Fruit fly (Drosophila melanogaster): ENCODE data around the gene smog.

dm6 chr2L:4846629-4847125 is 6.0 kb upstream of the smog start:
- TF ChIP-seq Met (GFP tag; optimal IDR thresholded peaks at IDR 0.05): no peak
- TF ChIP-seq achi (GFP tag; optimal IDR thresholded peaks at IDR 0.05): no peak
- no peak for TF ChIP-seq Eip93F (GFP tag; optimal IDR thresholded peaks at IDR 0.05)
- TF ChIP-seq Hr39 (GFP tag; optimal IDR thresholded peaks at IDR 0.05): no peak
- no peak for TF ChIP-seq dsx (GFP tag; optimal IDR thresholded peaks at IDR 0.05; ENCODE audit: poor library complexity, severe bottlenecking)
- TF ChIP-seq pdm3 (GFP tag; optimal IDR thresholded peaks at IDR 0.05): no peak
- TF ChIP-seq Gug (GFP tag; IDR thresholded peaks at IDR 0.05): no peak
- TF ChIP-seq CG32006 (GFP tag; optimal IDR thresholded peaks at IDR 0.05): no peak
- TF ChIP-seq Hr4 (GFP tag; optimal IDR thresholded peaks at IDR 0.05): no peak
- no peak for TF ChIP-seq Lpt (GFP tag; optimal IDR thresholded peaks at IDR 0.05)
- no peak for TF ChIP-seq acj6 (GFP tag; optimal IDR thresholded peaks at IDR 0.05)
- TF ChIP-seq CG3919 (GFP tag; optimal IDR thresholded peaks at IDR 0.05): no peak
- no peak for TF ChIP-seq CG6808 (GFP tag; optimal IDR thresholded peaks at IDR 0.05)

All from whole organism, prepupa.